Fruit fly (Drosophila melanogaster): ENCODE data around the gene IntS12.

Gene IntS12

DNA sequence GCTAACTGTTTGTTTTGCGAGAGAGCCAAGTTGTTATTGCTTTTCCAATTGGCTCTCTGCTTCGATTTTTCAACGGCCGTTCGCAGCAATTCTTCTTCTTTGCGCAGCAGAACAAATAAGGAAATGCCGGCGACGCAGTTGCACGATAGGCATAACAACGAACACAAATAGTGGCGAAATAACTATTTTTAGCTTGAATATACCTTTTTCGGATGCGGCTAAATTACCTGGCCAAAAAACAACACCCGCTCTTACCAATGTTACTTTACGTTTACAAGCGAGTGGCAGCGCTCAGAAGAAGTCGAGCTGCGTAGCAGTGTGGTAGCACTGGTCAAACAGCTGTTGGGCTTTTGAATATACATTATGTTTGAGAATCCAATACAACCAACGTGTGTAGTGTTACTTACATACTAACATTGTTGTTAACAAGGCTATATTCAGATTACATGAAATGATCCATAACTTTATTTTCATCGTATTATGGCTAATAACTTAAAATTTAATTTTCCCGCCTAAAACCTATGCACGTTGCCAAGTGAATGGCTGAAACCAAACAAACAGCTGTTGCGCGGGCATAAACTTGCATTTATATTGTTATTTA is at the start of gene IntS12, which contains the start of gene Lerp:
Gene IntS12 (plus strand): TSS at position 529 of the 601 bp plus-strand sequence.
Gene Lerp (minus strand): TSS at position 283 of the 601 bp plus-strand sequence.
- TF ChIP-seq CG6854 (GFP tag; optimal IDR thresholded peaks at IDR 0.05): no peak
- TF ChIP-seq rib (GFP tag; IDR thresholded peaks at IDR 0.05): no peak
- TF ChIP-seq nom (GFP tag; optimal IDR thresholded peaks at IDR 0.05): no peak
- no peak for TF ChIP-seq Gug (GFP tag; IDR thresholded peaks at IDR 0.05)
- no peak for TF ChIP-seq BtbVII (GFP tag; optimal IDR thresholded peaks at IDR 0.05)
- no peak for TF ChIP-seq CG7928 (GFP tag; optimal IDR thresholded peaks at IDR 0.05)
- TF ChIP-seq Bdp1 (GFP tag; optimal IDR thresholded peaks at IDR 0.05): no peak
- no peak for TF ChIP-seq emc (GFP tag; optimal IDR thresholded peaks at IDR 0.05)
- TF ChIP-seq CG31441 (GFP tag; IDR thresholded peaks at IDR 0.05): no peak
- TF ChIP-seq CG8924 (tag; optimal IDR thresholded peaks at IDR 0.05): peak; percentile 9
- TF ChIP-seq br (optimal IDR thresholded peaks at IDR 0.05): no peak
- no peak for TF ChIP-seq ato (GFP tag; IDR thresholded peaks at IDR 0.05; ENCODE audit: partially characterized antibody)
- no peak for TF ChIP-seq zen (tag; optimal IDR thresholded peaks at IDR 0.05)
- TF ChIP-seq Scr (GFP tag; IDR thresholded peaks at IDR 0.05; ENCODE audit: partially characterized antibody): peak; percentile 19; the same call in 1 of the 2 replicates
- no peak for TF ChIP-seq Hmr (GFP tag; optimal IDR thresholded peaks at IDR 0.05)
- no peak for TF ChIP-seq CG6654 (GFP tag; optimal IDR thresholded peaks at IDR 0.05)
- TF ChIP-seq BEAF-32 (GFP tag; optimal IDR thresholded peaks at IDR 0.05): peak; percentile 28
- peak; percentile 86 for TF ChIP-seq CG17385 (GFP tag; optimal IDR thresholded peaks at IDR 0.05)
- TF ChIP-seq CG17829 (tag; optimal IDR thresholded peaks at IDR 0.05): peak; percentile 26
- TF ChIP-seq CG17361 (GFP tag; IDR thresholded peaks at IDR 0.05): 0 out of 3 replicates have a peak, but pooled peaks have one; percentile 15
- TF ChIP-seq C15 (GFP tag; IDR thresholded peaks at IDR 0.05): no peak
- TF ChIP-seq NC2α (GFP tag; optimal IDR thresholded peaks at IDR 0.05): no peak
- TF ChIP-seq CG12659 (GFP tag; optimal IDR thresholded peaks at IDR 0.05): peak; percentile 24
- peak; percentile 94 for TF ChIP-seq CG9437 (GFP tag; optimal IDR thresholded peaks at IDR 0.05)
- TF ChIP-seq Myb (GFP tag; optimal IDR thresholded peaks at IDR 0.05): peak; percentile 79
- TF ChIP-seq Ssrp (tag; optimal IDR thresholded peaks at IDR 0.05): no peak
- TF ChIP-seq CG10267 (tag; optimal IDR thresholded peaks at IDR 0.05): no peak
- TF ChIP-seq Deaf1 (tag; optimal IDR thresholded peaks at IDR 0.05): no peak
- TF ChIP-seq CG1603 (tag; optimal IDR thresholded peaks at IDR 0.05): peak; percentile 54
- TF ChIP-seq mld (GFP tag; IDR thresholded peaks at IDR 0.05; ENCODE audit: partially characterized antibody): no peak
- peak; percentile 26 for TF ChIP-seq HmgZ (tag; optimal IDR thresholded peaks at IDR 0.05)
- 0 out of 2 replicates have a peak, but pooled peaks have one; percentile 10 for TF ChIP-seq ranshi (GFP tag; IDR thresholded peaks at IDR 0.05)
- 0 out of 2 replicates have a peak, but pooled peaks have one; percentile 16 for TF ChIP-seq vvl (GFP tag; IDR thresholded peaks at IDR 0.05)
- TF ChIP-seq bbx (GFP tag; IDR thresholded peaks at IDR 0.05; ENCODE audit: partially characterized antibody): no peak
- TF ChIP-seq CG6791 (GFP tag; IDR thresholded peaks at IDR 0.05; ENCODE audit: partially characterized antibody): 0 out of 3 replicates have a peak, but pooled peaks have one; percentile 17
- TF ChIP-seq Awh (GFP tag; IDR thresholded peaks at IDR 0.05): no peak
- no peak for TF ChIP-seq CG10979 (tag; optimal IDR thresholded peaks at IDR 0.05)
- TF ChIP-seq E2f2 (GFP tag; IDR thresholded peaks at IDR 0.05): peak; percentile 88
- no peak for TF ChIP-seq grn (GFP tag; optimal IDR thresholded peaks at IDR 0.05)
- no peak for TF ChIP-seq btn (GFP tag; optimal IDR thresholded peaks at IDR 0.05)
- TF ChIP-seq CG12071 (GFP tag; optimal IDR thresholded peaks at IDR 0.05): no peak
- peak; percentile 21 for TF ChIP-seq yki (optimal IDR thresholded peaks at IDR 0.05)
- no peak for TF ChIP-seq NK7.1 (GFP tag; optimal IDR thresholded peaks at IDR 0.05)
- no peak for TF ChIP-seq knrl (GFP tag; IDR thresholded peaks at IDR 0.05; ENCODE audit: partially characterized antibody)
- TF ChIP-seq az2 (GFP tag; optimal IDR thresholded peaks at IDR 0.05): no peak
- peak; percentile 44 for TF ChIP-seq CG2116 (GFP tag; optimal IDR thresholded peaks at IDR 0.05)
- no peak for TF ChIP-seq CG15011 (GFP tag; optimal IDR thresholded peaks at IDR 0.05)
- TF ChIP-seq wdn (GFP tag; IDR thresholded peaks at IDR 0.05): no peak
- no peak for TF ChIP-seq so (GFP tag; IDR thresholded peaks at IDR 0.05)
- no peak for TF ChIP-seq ind (GFP tag; optimal IDR thresholded peaks at IDR 0.05)
- no peak for TF ChIP-seq Mrtf (GFP tag; IDR thresholded peaks at IDR 0.05)

All from whole organism, embryonic.